Fruit fly (Drosophila melanogaster) whole organism, wandering third instar larva: ENCODE results near the gene CG9775.

Experiments used
- Abd-B ChIP-seq: fragments of >200 bp; optimal IDR thresholded peaks from 2 replicates; lab custom pipeline; 2017; ENCODE audit warnings: missing biosample characterization, missing genetic modification characterization
- CG32264 ChIP-seq: fragments of 200-800 bp; sonication (Bioruptor generic); optimal IDR thresholded peaks from 2 replicates; lab custom pipeline; 2016; ENCODE audit warnings: missing biosample characterization, missing genetic modification characterization
- CG9705 ChIP-seq: fragments of 200-800 bp; sonication (Bioruptor generic); optimal IDR thresholded peaks from 2 replicates; lab custom pipeline; 2018; ENCODE audit warnings: missing biosample characterization, mild to moderate bottlenecking, missing genetic modification characterization
- CrebA ChIP-seq: fragments of 200-800 bp; sonication (Bioruptor generic); optimal IDR thresholded peaks from 2 replicates; lab custom pipeline; 2016; ENCODE audit warnings: missing biosample characterization, mild to moderate bottlenecking, missing genetic modification characterization, borderline replicate concordance
- Dfd ChIP-seq: fragments of >200 bp; optimal IDR thresholded peaks from 2 replicates; lab custom pipeline; 2017; ENCODE audit warnings: missing biosample characterization, missing genetic modification characterization
- Dif ChIP-seq: fragments of 200-275, 200-300 bp; sonication (Bioruptor generic); optimal IDR thresholded peaks from 2 replicates; lab custom pipeline; 2018; ENCODE audit warnings: missing biosample characterization, missing genetic modification characterization; ENCODE audit not compliant: partially characterized antibody
- HLH106 ChIP-seq: fragments of 200-800 bp; optimal IDR thresholded peaks from 3 replicates; lab custom pipeline; 2019; ENCODE audit warnings: missing biosample characterization, mild to moderate bottlenecking, missing genetic modification characterization, moderate library complexity
- Hnf4 ChIP-seq: fragments of 200-800 bp; sonication (Bioruptor generic); optimal IDR thresholded peaks from 2 replicates; lab custom pipeline; 2016; ENCODE audit warnings: missing biosample characterization, mild to moderate bottlenecking, missing genetic modification characterization
- Hr83 ChIP-seq: fragments of 200-300 bp; sonication (Bioruptor generic); optimal IDR thresholded peaks from 2 replicates; lab custom pipeline; 2016; ENCODE audit warnings: missing biosample characterization, mild to moderate bottlenecking, missing genetic modification characterization, moderate library complexity; ENCODE audit not compliant: poor library complexity, severe bottlenecking
- Jra ChIP-seq: sonication (Bioruptor generic); optimal IDR thresholded peaks from 2 replicates; lab custom pipeline; 2016; ENCODE audit warnings: missing biosample characterization, missing genetic modification characterization
- Mio ChIP-seq: sonication (Bioruptor generic); optimal IDR thresholded peaks from 2 replicates; lab custom pipeline; 2016; ENCODE audit warnings: missing biosample characterization, missing genetic modification characterization
- Myc ChIP-seq: fragments of >200 bp; optimal IDR thresholded peaks from 2 replicates; lab custom pipeline; 2017
- N ChIP-seq: fragments of >200 bp; optimal IDR thresholded peaks from 2 replicates; lab custom pipeline; 2018; ENCODE audit warnings: missing biosample characterization, missing external identifiers, missing genetic modification characterization
- OdsH ChIP-seq: fragments of 200-800 bp; sonication (Bioruptor generic); optimal IDR thresholded peaks from 2 replicates; lab custom pipeline; 2016; ENCODE audit warnings: missing biosample characterization, mild to moderate bottlenecking, missing genetic modification characterization
- Rel ChIP-seq, 2 experiments: fragments of 200-800 bp; sonication (Bioruptor generic) in 1 of 2; optimal IDR thresholded peaks; 2 replicates in 1 of 2; 3 replicates in 1 of 2; lab custom pipeline; 2016 to 2019; ENCODE audit warnings: mild to moderate bottlenecking in 2 of 2, missing biosample characterization in 2 of 2, missing genetic modification characterization in 2 of 2, moderate library complexity in 1 of 2
- Sp1 ChIP-seq: fragments of 200-800 bp; sonication (Bioruptor generic); optimal IDR thresholded peaks from 3 replicates; lab custom pipeline; 2019; ENCODE audit warnings: missing biosample characterization, mild to moderate bottlenecking, missing genetic modification characterization, moderate library complexity
- Vsx2 ChIP-seq: fragments of 200-300, 225-300 bp; sonication (Bioruptor generic); optimal IDR thresholded peaks from 2 replicates; lab custom pipeline; 2018; ENCODE audit warnings: missing biosample characterization, missing genetic modification characterization; ENCODE audit not compliant: partially characterized antibody
- br ChIP-seq: fragments of 200-800 bp; sonication (Bioruptor generic); optimal IDR thresholded peaks from 2 replicates; lab custom pipeline; 2016; ENCODE audit warnings: missing biosample characterization, missing genetic modification characterization
- brk ChIP-seq: fragments of 200-800 bp; sonication (Bioruptor generic); optimal IDR thresholded peaks from 2 replicates; lab custom pipeline; 2016; ENCODE audit warnings: missing biosample characterization, mild to moderate bottlenecking, missing genetic modification characterization
- dl ChIP-seq, 2 experiments: fragments of 175-275, 200-275 bp in 1 of 2; fragments of 200-275 bp in 1 of 2; sonication (Bioruptor generic); optimal IDR thresholded peaks; lab custom pipeline; 2018; ENCODE audit warnings: mild to moderate bottlenecking in 2 of 2, missing biosample characterization in 2 of 2, missing genetic modification characterization in 2 of 2, moderate library complexity in 2 of 2; ENCODE audit not compliant: partially characterized antibody in 2 of 2, insufficient read depth in 1 of 2
- dmrt93B ChIP-seq: fragments of 200-800 bp; sonication (Bioruptor generic); optimal IDR thresholded peaks from 2 replicates; lab custom pipeline; 2018; ENCODE audit warnings: missing biosample characterization, mild to moderate bottlenecking, missing genetic modification characterization
- dsf ChIP-seq: sonication (Bioruptor generic); optimal IDR thresholded peaks from 2 replicates; lab custom pipeline; 2016; ENCODE audit warnings: missing biosample characterization, missing genetic modification characterization, borderline replicate concordance
- ey ChIP-seq: fragments of 200-800 bp; sonication (Bioruptor generic); optimal IDR thresholded peaks from 2 replicates; lab custom pipeline; 2016; ENCODE audit warnings: missing biosample characterization, missing genetic modification characterization
- foxo ChIP-seq, 2 experiments: fragments of 200-800 bp; sonication (Bioruptor generic); optimal IDR thresholded peaks; 2 replicates in 1 of 2; 3 replicates in 1 of 2; lab custom pipeline; 2016 to 2017; ENCODE audit warnings: missing biosample characterization in 2 of 2, missing genetic modification characterization in 2 of 2
- fru ChIP-seq: fragments of 200-800 bp; sonication (Bioruptor generic); optimal IDR thresholded peaks from 3 replicates; lab custom pipeline; 2016; ENCODE audit warnings: missing biosample characterization, mild to moderate bottlenecking, missing genetic modification characterization
- h ChIP-seq: fragments of 200-800 bp; sonication (Bioruptor generic); optimal IDR thresholded peaks from 3 replicates; lab custom pipeline; 2016; ENCODE audit warnings: missing biosample characterization, mild to moderate bottlenecking, missing genetic modification characterization
- jim ChIP-seq: fragments of 175-275, 200-325 bp; sonication (Bioruptor generic); optimal IDR thresholded peaks from 2 replicates; lab custom pipeline; 2016; ENCODE audit warnings: missing biosample characterization, mild to moderate bottlenecking, missing genetic modification characterization
- lola ChIP-seq: fragments of >200 bp; optimal IDR thresholded peaks from 2 replicates; lab custom pipeline; 2017; ENCODE audit warnings: missing biosample characterization, missing genetic modification characterization
- pan ChIP-seq: fragments of >200 bp; optimal IDR thresholded peaks from 2 replicates; lab custom pipeline; 2017
- psq ChIP-seq: fragments of 200-800 bp; sonication (Bioruptor generic); optimal IDR thresholded peaks from 3 replicates; lab custom pipeline; 2017; ENCODE audit warnings: missing biosample characterization, mild to moderate bottlenecking, missing genetic modification characterization, moderate library complexity
- rgr ChIP-seq: fragments of 200-800 bp; sonication (Bioruptor generic); optimal IDR thresholded peaks from 3 replicates; lab custom pipeline; 2016; ENCODE audit warnings: missing biosample characterization, mild to moderate bottlenecking, missing genetic modification characterization
- sv ChIP-seq: fragments of 200-800 bp; sonication (Bioruptor generic); optimal IDR thresholded peaks from 3 replicates; lab custom pipeline; 2016; ENCODE audit warnings: missing biosample characterization, missing genetic modification characterization
- tai ChIP-seq: sonication (Bioruptor generic); optimal IDR thresholded peaks from 2 replicates; lab custom pipeline; 2016; ENCODE audit warnings: missing biosample characterization, missing genetic modification characterization
- usp ChIP-seq: fragments of >200 bp; optimal IDR thresholded peaks from 2 replicates; lab custom pipeline; 2017; ENCODE audit warnings: missing biosample characterization, missing genetic modification characterization
- woc ChIP-seq: sonication (Bioruptor generic); optimal IDR thresholded peaks from 2 replicates; lab custom pipeline; 2016; ENCODE audit warnings: missing biosample characterization, mild to moderate bottlenecking, missing genetic modification characterization

Gene CG9775

DNA sequence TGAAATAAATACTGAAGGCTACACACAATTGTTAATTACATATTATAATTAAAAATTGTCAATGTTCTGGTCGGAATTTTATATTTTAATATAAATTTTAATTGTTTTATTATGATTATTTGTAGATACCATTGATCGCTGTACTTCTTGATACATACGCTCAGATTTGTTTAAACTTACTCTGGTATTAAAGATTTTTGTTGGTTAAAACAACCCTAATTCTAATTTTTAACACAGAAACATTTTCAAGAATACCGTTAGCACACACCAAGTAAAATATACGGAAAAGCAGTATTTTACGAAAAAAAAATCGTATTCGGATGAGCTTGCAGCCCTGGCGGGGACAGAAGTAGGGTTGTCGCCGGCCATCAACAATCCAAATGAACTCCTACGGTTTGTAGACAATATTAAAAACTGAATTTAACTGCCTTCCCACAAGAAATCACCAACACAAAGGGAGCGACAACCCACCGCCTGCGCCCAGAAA is at the start of gene CG9775, which contains the start of the genes MED31 and slx1:
CG9775 (minus strand) TSS at position 223 of the 487 bp plus-strand sequence.
MED31 (plus strand) TSS at position 348 of the 487 bp plus-strand sequence.
slx1 (plus strand) TSS at position 348 of the 487 bp plus-strand sequence.
- TF ChIP-seq pan (no peak), Mio (no peak), Sp1 (GFP tag; lab: Kevin White, UChicago) (peak; percentile 73), Abd-B (GFP tag; lab: Kevin White, UChicago) (no peak), psq (GFP tag; lab: Kevin White, UChicago) (peak; percentile 65), br (GFP tag; lab: Kevin White, UChicago) (no peak), h (GFP tag; lab: Kevin White, UChicago) (peak; percentile 57), ey (GFP tag; lab: Kevin White, UChicago) (peak; percentile 25), usp (GFP tag; lab: Kevin White, UChicago) (no peak), Hr83 (GFP tag; lab: Kevin White, UChicago) (no peak), rgr (GFP tag; lab: Kevin White, UChicago) (peak; percentile 73), Dif (GFP tag; lab: Kevin White, UChicago) (no peak), Hnf4 (GFP tag; lab: Kevin White, UChicago) (peak; percentile 25), CG9705 (GFP tag; lab: Kevin White, UChicago) (peak; percentile 13), Rel (GFP tag; optimal IDR thresholded peaks at IDR 0.05; lab: Kevin White, UChicago) (no peak), Rel (tag; optimal IDR thresholded peaks at IDR 0.05; lab: Kevin White, UChicago) (no peak), foxo (GFP tag; optimal IDR thresholded peaks at IDR 0.05; lab: Kevin White, UChicago) (peak in 1 of 2 experiments; percentile 78), jim (GFP tag; lab: Kevin White, UChicago) (no peak), N (GFP tag; lab: Kevin White, UChicago) (no peak), Myc (lab: Kevin White, UChicago) (no peak), HLH106 (tag; lab: Kevin White, UChicago) (peak; percentile 81), dsf (no peak), woc (peak; percentile 48), Dfd (GFP tag; lab: Kevin White, UChicago) (no peak), Jra (GFP tag; lab: Kevin White, UChicago) (no peak), brk (no peak), fru (GFP tag; lab: Kevin White, UChicago) (peak; percentile 53), tai (no peak), OdsH (GFP tag; lab: Kevin White, UChicago) (peak; percentile 64), lola (no peak), dmrt93B (GFP tag; lab: Kevin White, UChicago) (no peak)
- TF ChIP-seq, all 38 proteins: peak for 12

DNA sequence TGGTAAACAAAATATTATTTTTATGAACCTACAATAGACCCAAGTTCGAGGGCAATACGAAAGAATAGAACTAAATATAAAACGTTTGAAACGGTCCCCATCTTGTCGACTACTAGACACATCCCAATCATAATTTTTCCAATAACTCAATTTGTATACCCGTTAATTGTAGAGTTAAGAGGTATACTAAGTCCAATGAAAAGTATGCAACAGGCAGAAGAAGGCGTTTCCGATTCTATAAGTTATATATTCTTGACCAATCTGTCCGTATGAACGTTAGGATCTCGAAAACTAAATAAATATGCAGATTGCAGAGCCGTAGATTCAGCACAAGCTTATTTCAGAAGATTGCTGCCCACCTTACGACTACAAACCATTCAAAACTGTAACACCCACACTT is 48.9 kb upstream of the CG9775 start, which contains the start of gene CG33927:
CG33927 (minus strand) TSS at position 101 of the 400 bp plus-strand sequence.
- TF ChIP-seq CrebA (GFP tag; lab: Kevin White, UChicago) (no peak), psq (GFP tag; lab: Kevin White, UChicago) (no peak), Myc (lab: Kevin White, UChicago) (no peak), jim (GFP tag; lab: Kevin White, UChicago) (no peak), Hr83 (GFP tag; lab: Kevin White, UChicago) (no peak), dl (GFP tag; optimal IDR thresholded peaks at IDR 0.05; lab: Kevin White, UChicago; ENCODE audit: insufficient read depth in 1 of 2, partially characterized antibody in 2 of 2) (no peak), N (GFP tag; lab: Kevin White, UChicago) (no peak)
- TF ChIP-seq, all 38 proteins: peak for 0

DNA sequence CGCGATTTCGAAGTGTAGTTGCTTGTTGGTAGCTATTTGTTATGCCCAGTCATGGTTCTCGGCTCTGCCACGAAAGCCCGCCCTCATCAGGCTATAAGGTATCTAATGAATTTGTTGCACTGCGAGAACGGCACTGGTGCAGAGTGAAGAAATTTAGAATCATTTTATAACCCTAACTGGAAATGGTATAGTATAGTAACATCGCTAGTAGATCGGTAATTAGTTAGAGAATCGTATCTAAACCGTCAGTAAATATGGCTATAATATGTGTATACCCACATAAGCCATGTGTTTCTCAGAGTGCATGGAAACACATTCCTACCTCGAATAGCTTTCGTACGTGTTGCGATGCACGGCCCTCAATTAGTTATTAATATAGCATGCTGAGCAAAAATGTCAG is 45.6 kb upstream of the CG9775 start:
- TF ChIP-seq dl (GFP tag; optimal IDR thresholded peaks at IDR 0.05; lab: Kevin White, UChicago; ENCODE audit: insufficient read depth in 1 of 2, partially characterized antibody in 2 of 2) = no peak
- no peak for TF ChIP-seq Vsx2 (GFP tag; lab: Kevin White, UChicago)
- peak in 1 of 2 experiments; percentile 39 for TF ChIP-seq foxo (GFP tag; optimal IDR thresholded peaks at IDR 0.05; lab: Kevin White, UChicago)
- no peak for TF ChIP-seq sv (GFP tag; lab: Kevin White, UChicago)
- no peak for TF ChIP-seq CG32264 (GFP tag; lab: Kevin White, UChicago)
- no peak for TF ChIP-seq Dif (GFP tag; lab: Kevin White, UChicago)
- TF ChIP-seq Hr83 (GFP tag; lab: Kevin White, UChicago) = no peak
- TF ChIP-seq ey (GFP tag; lab: Kevin White, UChicago) = peak; percentile 43
- TF ChIP-seq h (GFP tag; lab: Kevin White, UChicago) = peak; percentile 39
- TF ChIP-seq fru (GFP tag; lab: Kevin White, UChicago) = peak; percentile 19
- no peak for TF ChIP-seq dmrt93B (GFP tag; lab: Kevin White, UChicago)
- no peak for TF ChIP-seq Mio
- no peak for TF ChIP-seq rgr (GFP tag; lab: Kevin White, UChicago)
- TF ChIP-seq psq (GFP tag; lab: Kevin White, UChicago) = no peak
- TF ChIP-seq br (GFP tag; lab: Kevin White, UChicago) = no peak
